Worm (Caenorhabditis elegans): Measurements from ENCODE around the gene nep-22.

The nep-22 gene

ce11 chrX:8998809-8999208, 35.5 kb upstream of the nep-22 start, which contains the start of gene C24A3.1:
Gene C24A3.1 (plus strand): TSS chrX:8999071.
- TF ChIP-seq nhr-12 (tag; optimal IDR thresholded peaks at IDR 0.05), result no peak
- TF ChIP-seq F16B12.6 (tag; optimal IDR thresholded peaks at IDR 0.05), result no peak
- no peak for TF ChIP-seq hpl-2 (GFP tag; optimal IDR thresholded peaks at IDR 0.05)
- TF ChIP-seq unc-130 (tag; optimal IDR thresholded peaks at IDR 0.05), result no peak
- no peak for TF ChIP-seq tlp-1 (tag; optimal IDR thresholded peaks at IDR 0.05)
- TF ChIP-seq ztf-11 (tag; optimal IDR thresholded peaks at IDR 0.05), result no peak
- TF ChIP-seq efl-1 (optimal IDR thresholded peaks at IDR 0.05), result no peak
- TF ChIP-seq efl-1 (GFP tag; optimal IDR thresholded peaks at IDR 0.05 in 1 of 2), result no peak
- TF ChIP-seq sptf-1 (tag; optimal IDR thresholded peaks at IDR 0.05), result no peak
- no peak for TF ChIP-seq unc-86 (tag; optimal IDR thresholded peaks at IDR 0.05)
- no peak for TF ChIP-seq mdl-1 (tag; optimal IDR thresholded peaks at IDR 0.05)
- TF ChIP-seq nhr-77 (tag; optimal IDR thresholded peaks at IDR 0.05), result no peak
- no peak for TF ChIP-seq pqm-1 (tag; optimal IDR thresholded peaks at IDR 0.05)
- TF ChIP-seq mep-1 (tag; optimal IDR thresholded peaks at IDR 0.05), result no peak
- no peak for TF ChIP-seq mab-9 (GFP tag; IDR thresholded peaks at IDR 0.05)
- no peak for TF ChIP-seq C04F5.9 (tag; optimal IDR thresholded peaks at IDR 0.05)
- TF ChIP-seq ces-1 (GFP tag; optimal IDR thresholded peaks at IDR 0.05), result no peak
- TF ChIP-seq nhr-11 (tag; optimal IDR thresholded peaks at IDR 0.05), result no peak
- no peak for TF ChIP-seq lsy-2 (tag; optimal IDR thresholded peaks at IDR 0.05)
- no peak for TF ChIP-seq ceh-63 (GFP tag; optimal IDR thresholded peaks at IDR 0.05)

ce11 chrX:9010418-9010817, 23.9 kb upstream of the nep-22 start, which contains the start of gene C24A3.9:
Gene C24A3.9 (minus strand): TSS chrX:9010518.
- no peak for TF ChIP-seq aly-2 (tag; optimal IDR thresholded peaks at IDR 0.05)
- TF ChIP-seq C34B4.2 (tag; optimal IDR thresholded peaks at IDR 0.05), result no peak
- no peak for TF ChIP-seq F16B12.6 (tag; optimal IDR thresholded peaks at IDR 0.05)
- no peak for TF ChIP-seq sup-37 (GFP tag; optimal IDR thresholded peaks at IDR 0.05)
- TF ChIP-seq ceh-8 (GFP tag; optimal IDR thresholded peaks at IDR 0.05), result no peak
- TF ChIP-seq tbx-2 (tag; optimal IDR thresholded peaks at IDR 0.05), result no peak
- no peak for TF ChIP-seq lsy-2 (tag; optimal IDR thresholded peaks at IDR 0.05)
- no peak for TF ChIP-seq elt-2 (tag; optimal IDR thresholded peaks at IDR 0.05)
- no peak for TF ChIP-seq hlh-4 (tag; optimal IDR thresholded peaks at IDR 0.05)

- TF ChIP-seq C16A3.4 (tag; optimal IDR thresholded peaks at IDR 0.05) (no peak), nhr-11 (tag; optimal IDR thresholded peaks at IDR 0.05) (no peak)
Measured at ce11 chrX:9011471-9011870, 22.9 kb upstream of the nep-22 start.

- TF ChIP-seq fkh-10 (GFP tag; optimal IDR thresholded peaks at IDR 0.05), result peak; percentile 54
- no peak for TF ChIP-seq nhr-11 (tag; optimal IDR thresholded peaks at IDR 0.05)
- no peak for TF ChIP-seq aha-1 (tag; optimal IDR thresholded peaks at IDR 0.05)
- peak; percentile 13 for TF ChIP-seq lin-14 (GFP tag; optimal IDR thresholded peaks at IDR 0.05)
Measured at ce11 chrX:9014451-9014850, 19.9 kb upstream of the nep-22 start.

- no peak for TF ChIP-seq dsc-1 (tag; optimal IDR thresholded peaks at IDR 0.05)
- no peak for TF ChIP-seq C16A3.4 (tag; optimal IDR thresholded peaks at IDR 0.05)
- TF ChIP-seq ceh-63 (GFP tag; optimal IDR thresholded peaks at IDR 0.05), result no peak
- TF ChIP-seq vab-15 (tag; optimal IDR thresholded peaks at IDR 0.05), result no peak
- no peak for TF ChIP-seq fos-1 (tag; optimal IDR thresholded peaks at IDR 0.05)
- TF ChIP-seq nhr-84 (tag; optimal IDR thresholded peaks at IDR 0.05), result no peak
- no peak for TF ChIP-seq mef-2 (tag; optimal IDR thresholded peaks at IDR 0.05)
- no peak for TF ChIP-seq mab-9 (GFP tag; IDR thresholded peaks at IDR 0.05)
- no peak for TF ChIP-seq xbp-1 (tag; optimal IDR thresholded peaks at IDR 0.05)
- no peak for TF ChIP-seq unc-62 (GFP tag; optimal IDR thresholded peaks at IDR 0.05)
- no peak for TF ChIP-seq ceh-90 (tag; optimal IDR thresholded peaks at IDR 0.05)
- no peak for TF ChIP-seq C04F5.9 (tag; optimal IDR thresholded peaks at IDR 0.05)
- no peak for TF ChIP-seq nhr-19 (GFP tag; conservative IDR thresholded peaks at IDR 0.05)
- TF ChIP-seq mep-1 (tag; optimal IDR thresholded peaks at IDR 0.05), result no peak
- TF ChIP-seq tlp-1 (tag; optimal IDR thresholded peaks at IDR 0.05), result no peak
- TF ChIP-seq unc-30 (tag; optimal IDR thresholded peaks at IDR 0.05), result no peak
- TF ChIP-seq dpl-1 (GFP tag; optimal IDR thresholded peaks at IDR 0.05), result no peak
Measured at ce11 chrX:9015420-9015819, 18.9 kb upstream of the nep-22 start, which contains the start of gene T25B6.4. Gene T25B6.4 (plus strand): TSS chrX:9015720.

All from whole organism, L1 larva.